Fruit fly (Drosophila melanogaster) whole organism, embryonic: ENCODE results near the gene CG33695.

ENCODE experiments used
- CG4282 ChIP-seq: fragments of 200-800 bp; sonication (Bioruptor generic); optimal IDR thresholded peaks from 2 replicates; lab custom pipeline; 2016; ENCODE audit warnings: missing biosample characterization, missing genetic modification characterization
- Gug ChIP-seq: fragments of 200-800 bp; sonication (Bioruptor generic); IDR thresholded peaks from 4 replicates; pipeline ENCODE4 v1.3.6; 2022; ENCODE audit warnings: missing biosample characterization, missing genetic modification characterization
- ara ChIP-seq: fragments of 200-800 bp; sonication (Bioruptor generic); IDR thresholded peaks from 2 replicates; pipeline ENCODE4 v1.3.6; 2022; ENCODE audit warnings: missing biosample characterization, missing genetic modification characterization
- ken ChIP-seq: fragments of 200-800 bp; sonication (Bioruptor generic); IDR thresholded peaks from 3 replicates; pipeline ENCODE4 v1.3.6; 2022; ENCODE audit warnings: missing biosample characterization, missing genetic modification characterization

- TF ChIP-seq CG4282 (GFP tag; lab: Kevin White, UChicago) (no peak), Gug (GFP tag; lab: Robert Waterston, UW) (no peak), ken (GFP tag; lab: Robert Waterston, UW) (no peak), ara (no peak)
Measured at dm6 chr2L:11285606-11286005, 7.8 kb downstream of the CG33695 start, which contains the start of gene Osi21.
